Worm (Caenorhabditis elegans) whole organism, mixed stage, embryonic: Measurements from ENCODE around the gene H08J19.1.

Experiments
- bed-3 ChIP-seq: fragments of 200-800 bp; sonication (Bioruptor generic); optimal IDR thresholded peaks from 3 replicates; lab custom pipeline; 2018; ENCODE audit warnings: mild to moderate bottlenecking, missing genetic modification characterization, moderate library complexity, missing compliant biosample characterization
- ceh-43 ChIP-seq: fragments of 200-800 bp; sonication (Bioruptor generic); optimal IDR thresholded peaks from 2 replicates; lab custom pipeline; 2018; ENCODE audit warnings: mild to moderate bottlenecking, missing genetic modification characterization, moderate library complexity, missing compliant biosample characterization
- ceh-83 ChIP-seq: fragments of 200-800 bp; sonication (Bioruptor generic); optimal IDR thresholded peaks from 2 replicates; lab custom pipeline; 2018; ENCODE audit warnings: mild to moderate bottlenecking, missing genetic modification characterization, missing compliant biosample characterization
- ces-1 ChIP-seq: fragments of 150-350 bp; optimal IDR thresholded peaks from 2 replicates; lab custom pipeline; 2014; ENCODE audit warnings: missing biosample characterization, missing genetic modification reagents, missing genetic modification characterization
- cnd-1 ChIP-seq: fragments of 200-800 bp; sonication (Bioruptor generic); optimal IDR thresholded peaks from 2 replicates; lab custom pipeline; 2018; ENCODE audit warnings: mild to moderate bottlenecking, missing genetic modification characterization, missing compliant biosample characterization
- drap-1 ChIP-seq: fragments of 200-800 bp; sonication (Bioruptor generic); optimal IDR thresholded peaks from 3 replicates; lab custom pipeline; 2018; ENCODE audit warnings: mild to moderate bottlenecking, missing genetic modification characterization, missing compliant biosample characterization
- elt-1 ChIP-seq: sonication (generic microtip); optimal IDR thresholded peaks from 2 replicates; lab custom pipeline; 2017; ENCODE audit warnings: missing genetic modification characterization, mild to moderate bottlenecking, missing compliant biosample characterization, antibody characterized with exemption, moderate library complexity, borderline replicate concordance; ENCODE audit not compliant: insufficient read depth
- elt-3 ChIP-seq: fragments of 150-350 bp; optimal IDR thresholded peaks from 2 replicates; lab custom pipeline; 2014; ENCODE audit warnings: missing biosample characterization, missing genetic modification characterization
- ham-2 ChIP-seq: fragments of 200-800 bp; sonication (Bioruptor generic); optimal IDR thresholded peaks from 2 replicates; lab custom pipeline; 2018; ENCODE audit warnings: mild to moderate bottlenecking, missing genetic modification characterization, missing compliant biosample characterization
- hlh-1 ChIP-seq: fragments of 150-350 bp; optimal IDR thresholded peaks from 2 replicates; lab custom pipeline; 2014; ENCODE audit warnings: missing biosample characterization, missing genetic modification reagents, missing genetic modification characterization
- lin-13 ChIP-seq: fragments of 150-350 bp; optimal IDR thresholded peaks from 2 replicates; lab custom pipeline; 2014; ENCODE audit warnings: missing biosample characterization, missing genetic modification characterization
- lin-32 ChIP-seq: fragments of 200-800 bp; sonication (Bioruptor generic); optimal IDR thresholded peaks from 2 replicates; lab custom pipeline; 2018; ENCODE audit warnings: mild to moderate bottlenecking, missing genetic modification characterization, missing compliant biosample characterization
- lsy-2 ChIP-seq: fragments of 150-350 bp; optimal IDR thresholded peaks from 2 replicates; lab custom pipeline; 2014; ENCODE audit warnings: missing biosample characterization, missing genetic modification characterization
- mab-5 ChIP-seq: fragments of 150-350 bp; optimal IDR thresholded peaks from 2 replicates; lab custom pipeline; 2014; ENCODE audit warnings: missing biosample characterization, missing genetic modification characterization
- mep-1 ChIP-seq: fragments of 150-350 bp; optimal IDR thresholded peaks from 2 replicates; lab custom pipeline; 2017; ENCODE audit warnings: missing biosample characterization, missing genetic modification reagents, missing genetic modification characterization, inconsistent platforms
- nhr-12 ChIP-seq: fragments of 150-350 bp; optimal IDR thresholded peaks from 2 replicates; lab custom pipeline; 2014; ENCODE audit warnings: missing biosample characterization, missing genetic modification characterization
- nhr-2 ChIP-seq: fragments of 150-350 bp; optimal IDR thresholded peaks from 2 replicates; lab custom pipeline; 2014; ENCODE audit warnings: missing biosample characterization, missing genetic modification characterization
- nhr-237 ChIP-seq: fragments of 150-350 bp; optimal IDR thresholded peaks from 2 replicates; lab custom pipeline; 2014; ENCODE audit warnings: missing biosample characterization, missing genetic modification characterization
- nhr-28 ChIP-seq: fragments of 150-350 bp; optimal IDR thresholded peaks from 2 replicates; lab custom pipeline; 2014; ENCODE audit warnings: missing biosample characterization, missing genetic modification characterization
- nhr-76 ChIP-seq: sonication (generic microtip); optimal IDR thresholded peaks from 2 replicates; lab custom pipeline; 2017; ENCODE audit warnings: missing biosample characterization, missing genetic modification characterization
- pha-4 ChIP-seq: fragments of 150-350 bp; optimal IDR thresholded peaks from 2 replicates; lab custom pipeline; 2018; ENCODE audit warnings: missing biosample characterization, missing genetic modification reagents, missing genetic modification characterization
- sem-2 ChIP-seq: fragments of 200-800 bp; sonication (Bioruptor generic); optimal IDR thresholded peaks from 2 replicates; lab custom pipeline; 2018; ENCODE audit warnings: mild to moderate bottlenecking, missing genetic modification characterization, missing compliant biosample characterization
- snpc-4 ChIP-seq: fragments of 150-350 bp; optimal IDR thresholded peaks from 2 replicates; lab custom pipeline; 2014; ENCODE audit warnings: missing biosample characterization, missing genetic modification characterization
- sptf-1 ChIP-seq: sonication (generic microtip); optimal IDR thresholded peaks from 2 replicates; lab custom pipeline; 2017; ENCODE audit warnings: mild to moderate bottlenecking, missing genetic modification characterization, moderate library complexity, missing compliant biosample characterization
- tbx-8 ChIP-seq: fragments of 200-800 bp; sonication (Bioruptor generic); optimal IDR thresholded peaks from 2 replicates; lab custom pipeline; 2018; ENCODE audit warnings: mild to moderate bottlenecking, missing genetic modification characterization, moderate library complexity, missing compliant biosample characterization
- unc-120 ChIP-seq: sonication (generic microtip); optimal IDR thresholded peaks from 2 replicates; lab custom pipeline; 2017; ENCODE audit warnings: missing genetic modification characterization, missing compliant biosample characterization; ENCODE audit not compliant: poor library complexity, severe bottlenecking
- unc-62 ChIP-seq: fragments of 150-350 bp; optimal IDR thresholded peaks from 2 replicates; lab custom pipeline; 2014; ENCODE audit warnings: missing biosample characterization, missing genetic modification reagents, missing genetic modification characterization
- zip-8 ChIP-seq: fragments of 150-350 bp; optimal IDR thresholded peaks from 2 replicates; lab custom pipeline; 2014; ENCODE audit warnings: missing biosample characterization, missing genetic modification characterization
- ztf-11 ChIP-seq: fragments of 150-350 bp; optimal IDR thresholded peaks from 2 replicates; lab custom pipeline; 2014; ENCODE audit warnings: missing biosample characterization, missing genetic modification characterization

Gene H08J19.1

DNA sequence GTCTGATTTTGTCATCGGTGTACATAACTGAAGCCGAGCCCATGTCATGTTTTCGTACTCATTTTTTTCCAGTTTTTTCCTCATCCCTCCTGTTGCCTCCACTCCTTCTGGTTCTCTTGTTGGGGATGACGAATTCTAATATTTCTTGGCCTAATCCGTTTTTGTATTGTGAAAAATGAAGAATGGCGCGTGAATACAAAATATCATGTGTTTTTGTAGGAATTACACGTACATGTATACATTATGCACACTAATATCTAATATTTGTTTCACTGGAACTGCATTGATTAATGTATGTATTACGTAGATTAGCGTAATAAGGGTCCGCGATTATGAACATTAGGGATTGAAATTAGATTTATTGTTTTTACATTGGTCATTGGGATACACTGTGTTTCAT lies 12.9 kb downstream of the H08J19.1 start:
- TF ChIP-seq ces-1 (GFP tag; lab: Kevin White, UChicago) = no peak
- TF ChIP-seq zip-8 (tag; lab: Kevin White, UChicago) = no peak
- no peak for TF ChIP-seq ham-2 (GFP tag; lab: Kevin White, UChicago)
- TF ChIP-seq elt-3 (tag; lab: Kevin White, UChicago) = no peak
- no peak for TF ChIP-seq nhr-28
- no peak for TF ChIP-seq ztf-11 (tag; lab: Kevin White, UChicago)
- no peak for TF ChIP-seq ceh-83 (GFP tag; lab: Kevin White, UChicago)
- no peak for TF ChIP-seq nhr-2 (tag; lab: Kevin White, UChicago)
- no peak for TF ChIP-seq nhr-237 (tag; lab: Kevin White, UChicago)
- TF ChIP-seq nhr-76 (tag; lab: Kevin White, UChicago) = no peak
- TF ChIP-seq bed-3 = no peak
- TF ChIP-seq lsy-2 (tag; lab: Kevin White, UChicago) = no peak
- no peak for TF ChIP-seq unc-120 (tag; lab: Kevin White, UChicago)
- no peak for TF ChIP-seq sem-2
- no peak for TF ChIP-seq hlh-1 (tag; lab: Kevin White, UChicago)
- TF ChIP-seq, all 35 proteins: peak for 0

ce11 chrX:15657773-15658172 lies 15.0 kb downstream of the H08J19.1 start:
- TF ChIP-seq drap-1 (no peak), nhr-76 (tag; lab: Kevin White, UChicago) (no peak), elt-1 (no peak), tbx-8 (GFP tag; lab: Kevin White, UChicago) (no peak), pha-4 (no peak), nhr-28 (no peak), unc-62 (GFP tag; lab: Kevin White, UChicago) (no peak), ham-2 (GFP tag; lab: Kevin White, UChicago) (no peak)
- TF ChIP-seq, all 35 proteins: peak for 0

ce11 chrX:15659561-15659960 lies 16.8 kb downstream of the H08J19.1 start:
- TF ChIP-seq ces-1 (GFP tag; lab: Kevin White, UChicago) = peak; percentile 77
- TF ChIP-seq pha-4 = no peak

DNA sequence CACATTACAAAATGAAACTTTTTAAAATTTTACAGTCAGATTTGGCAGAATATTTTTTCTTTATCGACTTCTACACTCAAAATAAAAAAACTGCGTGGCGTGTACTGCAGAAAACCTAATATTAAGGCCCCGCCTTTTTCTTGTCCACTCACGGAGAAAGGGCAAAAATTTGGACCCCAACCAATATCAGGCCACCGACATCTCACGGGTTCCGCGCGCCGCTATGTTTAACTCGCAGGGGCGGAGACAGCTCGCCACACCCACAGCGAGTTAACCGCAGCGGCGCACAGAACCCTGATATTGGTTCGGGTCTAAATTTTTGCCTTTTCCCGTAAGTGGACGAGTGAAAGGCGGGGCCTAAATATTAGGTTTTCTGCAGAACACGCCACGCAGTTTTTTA lies 21.0 kb downstream of the H08J19.1 start:
- TF ChIP-seq ceh-83 (GFP tag; lab: Kevin White, UChicago) (no peak), ham-2 (GFP tag; lab: Kevin White, UChicago) (no peak), unc-62 (GFP tag; lab: Kevin White, UChicago) (no peak), lin-13 (no peak), zip-8 (tag; lab: Kevin White, UChicago) (no peak), elt-1 (no peak), nhr-12 (no peak), sem-2 (no peak), cnd-1 (tag; lab: Kevin White, UChicago) (no peak), drap-1 (no peak), sptf-1 (tag; lab: Kevin White, UChicago) (no peak), lin-32 (no peak), nhr-28 (no peak), ceh-43 (GFP tag; lab: Kevin White, UChicago) (no peak), tbx-8 (GFP tag; lab: Kevin White, UChicago) (no peak), bed-3 (no peak), mep-1 (tag; lab: Kevin White, UChicago) (no peak), ces-1 (GFP tag; lab: Kevin White, UChicago) (no peak), unc-120 (tag; lab: Kevin White, UChicago) (no peak), mab-5 (tag; lab: Kevin White, UChicago) (no peak)

DNA sequence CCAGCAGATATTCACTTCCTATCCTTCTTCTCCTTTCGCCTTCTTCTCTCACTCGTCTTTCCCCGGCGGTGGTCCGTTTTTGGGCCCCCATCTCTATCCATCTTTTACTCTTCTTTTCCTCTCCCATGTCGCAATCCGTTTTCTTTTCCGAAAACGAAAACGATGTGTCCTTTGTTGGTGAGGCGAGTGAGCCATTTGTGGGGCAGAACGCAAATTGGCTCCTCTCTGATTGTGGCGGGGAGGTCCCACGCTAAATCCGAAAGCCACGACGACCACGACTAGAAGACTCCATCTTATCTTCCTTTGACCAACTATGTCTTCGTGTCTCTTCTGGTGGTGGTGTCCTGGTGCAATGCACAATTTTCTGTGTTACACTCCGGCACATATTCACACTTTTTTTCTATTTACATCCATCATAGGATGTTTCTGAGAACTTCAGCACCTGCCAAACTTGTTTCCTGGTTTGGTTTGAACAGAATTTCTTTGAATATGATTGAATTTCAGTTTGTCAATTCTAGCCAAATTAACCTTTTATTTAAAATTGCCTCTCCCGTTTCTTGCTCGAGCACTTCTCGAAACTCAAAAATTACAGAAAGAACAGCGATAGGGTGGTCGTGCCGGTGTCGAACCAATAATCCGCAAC lies 23.6 kb downstream of the H08J19.1 start, which contains the start of gene pcdr-1:
pcdr-1 (plus strand) TSS at position 593 of the 643 bp plus-strand sequence.
- TF ChIP-seq ces-1 (GFP tag; lab: Kevin White, UChicago) (peak; percentile 44), ceh-83 (GFP tag; lab: Kevin White, UChicago) (no peak)

DNA sequence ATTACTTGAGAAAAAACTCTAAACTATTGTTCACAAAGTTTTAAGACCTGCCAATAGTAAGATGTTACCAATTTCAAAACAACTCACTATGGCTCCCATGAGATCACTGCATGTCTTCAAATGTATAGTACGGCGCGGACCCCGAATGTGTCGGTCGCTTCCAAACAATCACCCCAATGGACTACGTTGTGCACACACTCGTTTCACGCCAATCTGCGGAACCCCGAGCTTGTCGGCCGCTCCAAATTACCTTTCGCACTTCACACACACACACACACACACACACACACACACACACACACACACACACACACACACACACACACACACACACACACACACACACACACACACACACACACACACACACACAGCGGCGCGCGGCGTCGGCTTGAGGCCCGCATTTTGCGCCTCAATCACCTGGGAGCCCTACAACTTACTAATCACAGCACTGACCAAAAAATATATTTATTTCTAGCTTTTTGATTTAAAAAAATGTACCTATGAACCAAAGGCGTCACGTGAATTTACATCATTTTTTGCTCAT lies 25.4 kb downstream of the H08J19.1 start:
- peak; percentile 62 for TF ChIP-seq sptf-1 (tag; lab: Kevin White, UChicago)
- no peak for TF ChIP-seq snpc-4 (tag; lab: Kevin White, UChicago)
- no peak for TF ChIP-seq zip-8 (tag; lab: Kevin White, UChicago)
- TF ChIP-seq cnd-1 (tag; lab: Kevin White, UChicago) = peak; percentile 7
- TF ChIP-seq elt-3 (tag; lab: Kevin White, UChicago) = no peak
- no peak for TF ChIP-seq elt-1
- peak; percentile 15 for TF ChIP-seq sem-2
